Worm (Caenorhabditis elegans) whole organism, L3 larva: ENCODE measurements around the gene his-16.
A peak's percentile ranks its signal among the peaks of the same experiment; 100 is the strongest.

Experiments
- R02D3.7 ChIP-seq: fragments of 150-350 bp; optimal IDR thresholded peaks from 2 replicates; lab custom pipeline; 2014; ENCODE audit warnings: missing biosample characterization, missing genetic modification characterization
- ZK546.5 ChIP-seq: sonication (generic microtip); optimal IDR thresholded peaks from 2 replicates; lab custom pipeline; 2017; ENCODE audit warnings: missing biosample characterization, missing genetic modification characterization
- aly-2 ChIP-seq: fragments of 150-350 bp; optimal IDR thresholded peaks from 2 replicates; lab custom pipeline; 2014; ENCODE audit warnings: missing biosample characterization, missing genetic modification characterization
- ama-1 ChIP-seq: fragments of 150-350 bp; optimal IDR thresholded peaks from 2 replicates; lab custom pipeline; 2018
- ceh-9 ChIP-seq: sonication (generic microtip); optimal IDR thresholded peaks from 2 replicates; lab custom pipeline; 2018; ENCODE audit warnings: missing biosample characterization, missing genetic modification characterization
- daf-12 ChIP-seq: fragments of 150-350 bp; optimal IDR thresholded peaks from 2 replicates; lab custom pipeline; 2014; ENCODE audit warnings: missing biosample characterization, missing genetic modification reagents, missing genetic modification characterization
- egl-27 ChIP-seq: sonication (generic microtip); optimal IDR thresholded peaks from 4 replicates; lab custom pipeline; 2017; ENCODE audit warnings: missing biosample characterization, missing genetic modification reagents, missing genetic modification characterization
- egl-5 ChIP-seq: fragments of 150-350 bp; optimal IDR thresholded peaks from 2 replicates; lab custom pipeline; 2017; ENCODE audit warnings: missing biosample characterization, missing genetic modification reagents, missing genetic modification characterization, inconsistent platforms
- elt-2 ChIP-seq: sonication (generic microtip); optimal IDR thresholded peaks from 2 replicates; lab custom pipeline; 2016; ENCODE audit warnings: missing genetic modification reagents, mild to moderate bottlenecking, missing genetic modification characterization, missing compliant biosample characterization
- eor-1 ChIP-seq, 2 experiments: fragments of 150-350 bp; optimal IDR thresholded peaks; 2 replicates each; lab custom pipeline; 2014 to 2018; ENCODE audit warnings: missing biosample characterization in 2 of 2, missing genetic modification characterization in 2 of 2
- fkh-2 ChIP-seq: fragments of 150-350 bp; optimal IDR thresholded peaks from 2 replicates; lab custom pipeline; 2014; ENCODE audit warnings: missing biosample characterization, missing genetic modification reagents, missing genetic modification characterization
- fos-1 ChIP-seq: fragments of 150-350 bp; optimal IDR thresholded peaks from 2 replicates; lab custom pipeline; 2014; ENCODE audit warnings: missing biosample characterization, missing genetic modification characterization
- hmg-11 ChIP-seq: sonication (generic microtip); optimal IDR thresholded peaks from 2 replicates; lab custom pipeline; 2016; ENCODE audit warnings: missing genetic modification characterization, missing compliant biosample characterization
- jun-1 ChIP-seq: fragments of 150-350 bp; optimal IDR thresholded peaks from 2 replicates; lab custom pipeline; 2014; ENCODE audit warnings: missing biosample characterization, missing genetic modification reagents, missing genetic modification characterization
- lin-15B ChIP-seq: fragments of 150-350 bp; optimal IDR thresholded peaks from 2 replicates; lab custom pipeline; 2014; ENCODE audit warnings: missing biosample characterization, missing genetic modification characterization
- lin-39 ChIP-seq: fragments of 150-350 bp; optimal IDR thresholded peaks from 2 replicates; lab custom pipeline; 2018; ENCODE audit warnings: missing biosample characterization, missing genetic modification reagents, missing genetic modification characterization
- lsy-12 ChIP-seq: sonication (generic microtip); optimal IDR thresholded peaks from 2 replicates; lab custom pipeline; 2016; ENCODE audit warnings: mild to moderate bottlenecking, missing genetic modification characterization, missing compliant biosample characterization
- mml-1 ChIP-seq: fragments of 150-350 bp; sonication (generic microtip); optimal IDR thresholded peaks from 3 replicates; lab custom pipeline; 2014; ENCODE audit warnings: missing biosample characterization, missing genetic modification characterization
- nfya-1 ChIP-seq: sonication (generic microtip); optimal IDR thresholded peaks from 2 replicates; lab custom pipeline; 2017; ENCODE audit warnings: missing genetic modification characterization, mild to moderate bottlenecking, missing compliant biosample characterization, antibody characterized with exemption, moderate library complexity; ENCODE audit not compliant: insufficient read depth
- nhr-11 ChIP-seq: fragments of 150-350 bp; optimal IDR thresholded peaks from 2 replicates; lab custom pipeline; 2014; ENCODE audit warnings: missing biosample characterization, missing genetic modification characterization
- nhr-23 ChIP-seq: fragments of 150-350 bp; optimal IDR thresholded peaks from 2 replicates; lab custom pipeline; 2014; ENCODE audit warnings: missing biosample characterization, missing genetic modification reagents, missing genetic modification characterization
- nhr-237 ChIP-seq: fragments of 150-350 bp; optimal IDR thresholded peaks from 2 replicates; lab custom pipeline; 2014; ENCODE audit warnings: missing biosample characterization, missing genetic modification characterization
- nhr-25 ChIP-seq: sonication (generic microtip); optimal IDR thresholded peaks from 2 replicates; lab custom pipeline; 2017; ENCODE audit warnings: missing biosample characterization, missing genetic modification characterization
- nhr-28 ChIP-seq: fragments of 150-350 bp; optimal IDR thresholded peaks from 2 replicates; lab custom pipeline; 2014; ENCODE audit warnings: missing biosample characterization, missing genetic modification characterization
- nhr-43 ChIP-seq: sonication (generic microtip); optimal IDR thresholded peaks from 2 replicates; lab custom pipeline; 2016; ENCODE audit warnings: mild to moderate bottlenecking, missing genetic modification characterization, missing compliant biosample characterization; ENCODE audit not compliant: poor library complexity, severe bottlenecking
- nhr-76 ChIP-seq: fragments of 150-350 bp; sonication (generic microtip); optimal IDR thresholded peaks from 5 replicates; lab custom pipeline; 2014; ENCODE audit warnings: missing biosample characterization, missing genetic modification characterization
- nhr-77 ChIP-seq: fragments of 150-350 bp; optimal IDR thresholded peaks from 2 replicates; lab custom pipeline; 2014; ENCODE audit warnings: missing biosample characterization, missing genetic modification characterization
- pha-4 ChIP-seq: fragments of 150-350 bp; optimal IDR thresholded peaks from 2 replicates; lab custom pipeline; 2014; ENCODE audit warnings: missing biosample characterization, missing genetic modification reagents, missing genetic modification characterization
- pqm-1 ChIP-seq: fragments of 150-350 bp; optimal IDR thresholded peaks from 2 replicates; lab custom pipeline; 2017; ENCODE audit warnings: missing biosample characterization, missing genetic modification characterization, inconsistent platforms
- skn-1 ChIP-seq: fragments of 150-350 bp; optimal IDR thresholded peaks from 2 replicates; lab custom pipeline; 2014; ENCODE audit warnings: missing biosample characterization, missing genetic modification characterization
- snpc-4 ChIP-seq: fragments of 150-350 bp; optimal IDR thresholded peaks from 2 replicates; lab custom pipeline; 2014; ENCODE audit warnings: missing biosample characterization, missing genetic modification characterization
- tbx-2 ChIP-seq: sonication (generic microtip); optimal IDR thresholded peaks from 2 replicates; lab custom pipeline; 2016; ENCODE audit warnings: mild to moderate bottlenecking, missing genetic modification characterization, missing compliant biosample characterization
- unc-39 ChIP-seq: sonication (generic microtip); optimal IDR thresholded peaks from 4 replicates; lab custom pipeline; 2017; ENCODE audit warnings: missing biosample characterization, missing genetic modification characterization
- unc-62 ChIP-seq: fragments of 150-350 bp; sonication (generic microtip); optimal IDR thresholded peaks from 4 replicates; lab custom pipeline; 2014; ENCODE audit warnings: missing biosample characterization, missing genetic modification reagents, missing genetic modification characterization
- ztf-11 ChIP-seq: fragments of 150-350 bp; optimal IDR thresholded peaks from 2 replicates; lab custom pipeline; 2014; ENCODE audit warnings: missing biosample characterization, missing genetic modification characterization
- ztf-4 ChIP-seq: fragments of 150-350 bp; optimal IDR thresholded peaks from 2 replicates; lab custom pipeline; 2014; ENCODE audit warnings: missing biosample characterization, missing genetic modification characterization

Gene his-16

ce11 chrII:13785582-13785981 lies 32.4 kb downstream of the his-16 start:
- TF ChIP-seq nhr-28 (tag; lab: Kevin White, UChicago) (no peak), nhr-11 (tag; lab: Kevin White, UChicago) (no peak), egl-5 (tag; lab: Kevin White, UChicago) (no peak), nhr-77 (tag; lab: Kevin White, UChicago) (no peak), ceh-9 (tag; lab: Kevin White, UChicago) (no peak), hmg-11 (tag; lab: Kevin White, UChicago) (no peak), jun-1 (tag; lab: Kevin White, UChicago) (no peak), aly-2 (tag; lab: Kevin White, UChicago) (no peak), lin-15B (tag; lab: Kevin White, UChicago) (no peak), nhr-237 (tag; lab: Kevin White, UChicago) (no peak), egl-27 (tag; lab: Kevin White, UChicago) (no peak), eor-1 (tag; optimal IDR thresholded peaks at IDR 0.05; lab: Kevin White, UChicago) (no peak), nhr-43 (tag; lab: Kevin White, UChicago) (no peak), daf-12 (tag; lab: Kevin White, UChicago) (no peak), nhr-25 (tag; lab: Kevin White, UChicago) (no peak), nhr-23 (no peak), lsy-12 (tag; lab: Kevin White, UChicago) (no peak), fkh-2 (tag; lab: Kevin White, UChicago) (no peak)

DNA sequence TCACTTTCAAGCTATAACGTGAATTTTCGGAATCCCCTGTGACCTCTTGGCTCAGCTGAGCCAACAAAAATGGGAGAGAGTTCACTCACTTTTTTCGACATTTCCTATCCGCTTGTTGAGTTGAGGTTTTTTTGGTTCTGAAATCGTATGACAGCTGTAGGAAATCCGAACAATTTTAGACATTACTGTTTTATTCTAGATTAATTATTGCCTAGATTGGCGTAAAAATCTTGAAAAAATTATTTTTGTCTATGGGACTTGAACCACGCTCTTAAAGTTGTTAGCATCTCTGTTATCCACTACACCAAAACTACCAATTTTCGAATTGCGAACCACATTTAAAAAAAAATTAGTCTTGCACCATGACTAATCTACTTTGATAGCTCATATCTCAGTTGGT lies 34.1 kb downstream of the his-16 start, which contains the start of gene C01B9.4:
Gene C01B9.4, minus strand, starts transcription at position 101 of the 400 bp plus-strand sequence.
- TF ChIP-seq fos-1 (tag; lab: Kevin White, UChicago): no peak
- no peak for TF ChIP-seq eor-1 (tag; optimal IDR thresholded peaks at IDR 0.05; lab: Kevin White, UChicago)
- TF ChIP-seq ztf-11: no peak
- TF ChIP-seq unc-39 (tag; lab: Kevin White, UChicago): no peak
- TF ChIP-seq snpc-4 (tag; lab: Kevin White, UChicago): no peak
- TF ChIP-seq R02D3.7 (tag; lab: Kevin White, UChicago): no peak
- TF ChIP-seq ztf-4 (tag; lab: Kevin White, UChicago): no peak
- no peak for TF ChIP-seq fkh-2 (tag; lab: Kevin White, UChicago)
- no peak for TF ChIP-seq aly-2 (tag; lab: Kevin White, UChicago)
- no peak for TF ChIP-seq nhr-25 (tag; lab: Kevin White, UChicago)

DNA sequence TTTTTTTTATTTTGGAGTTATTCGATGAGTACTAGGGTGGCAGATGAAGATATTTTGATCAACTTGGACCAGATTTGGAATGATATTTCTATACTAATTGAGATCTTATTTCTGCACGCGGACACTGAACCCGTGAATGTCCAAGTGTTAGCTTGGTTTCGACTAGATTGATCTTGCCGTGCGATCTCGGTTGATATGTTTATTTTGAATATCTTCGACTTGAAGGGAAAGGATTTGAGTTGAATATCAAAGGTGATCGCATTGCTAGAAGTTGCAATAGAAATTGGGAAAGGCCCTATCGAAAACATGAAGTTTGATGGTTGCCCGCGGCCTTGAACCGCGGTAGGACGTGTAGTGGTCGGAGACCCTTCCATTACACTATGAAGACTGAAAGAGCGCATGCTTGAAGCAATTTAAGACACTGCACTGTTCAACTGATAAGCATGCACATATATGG lies 37.1 kb downstream of the his-16 start:
- TF ChIP-seq pqm-1 (tag; lab: Kevin White, UChicago): peak; percentile 42
- no peak for TF ChIP-seq jun-1 (tag; lab: Kevin White, UChicago)
- no peak for TF ChIP-seq fkh-2 (tag; lab: Kevin White, UChicago)
- no peak for TF ChIP-seq nhr-11 (tag; lab: Kevin White, UChicago)
- TF ChIP-seq lsy-12 (tag; lab: Kevin White, UChicago): no peak
- no peak for TF ChIP-seq ZK546.5
- TF ChIP-seq tbx-2 (tag; lab: Kevin White, UChicago): no peak
- no peak for TF ChIP-seq mml-1 (tag; lab: Kevin White, UChicago)
- TF ChIP-seq eor-1 (tag; optimal IDR thresholded peaks at IDR 0.05; lab: Kevin White, UChicago): no peak
- TF ChIP-seq ama-1 (lab: Kevin White, UChicago): no peak
- no peak for TF ChIP-seq nfya-1
- no peak for TF ChIP-seq hmg-11 (tag; lab: Kevin White, UChicago)
- TF ChIP-seq elt-2 (tag; lab: Kevin White, UChicago): peak; percentile 70
- no peak for TF ChIP-seq unc-62 (GFP tag; lab: Kevin White, UChicago)
- TF ChIP-seq nhr-77 (tag; lab: Kevin White, UChicago): peak; percentile 65
- TF ChIP-seq pha-4 (tag; lab: Kevin White, UChicago): no peak
- no peak for TF ChIP-seq egl-5 (tag; lab: Kevin White, UChicago)

DNA sequence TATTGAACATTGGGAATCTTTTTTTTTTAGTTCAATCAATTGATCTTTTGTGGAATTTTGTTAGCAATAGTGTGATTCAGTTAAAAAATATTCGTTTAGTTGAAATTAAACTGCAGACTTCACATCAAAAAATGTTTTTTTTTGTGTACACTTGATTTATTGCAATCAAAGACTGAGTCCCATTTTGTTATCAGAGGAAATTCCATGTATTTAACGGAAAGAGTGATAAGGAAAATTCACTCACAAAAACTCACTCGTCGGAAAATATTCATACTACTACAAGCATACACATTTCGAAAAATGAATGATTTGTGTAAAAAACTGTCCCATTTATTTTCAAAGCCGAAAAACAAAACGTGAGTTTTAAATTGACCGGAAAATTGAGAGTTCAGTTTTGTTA lies 46.6 kb downstream of the his-16 start, which contains the start of gene C01B9.1:
Gene C01B9.1, plus strand, starts transcription at position 241 of the 400 bp plus-strand sequence.
- no peak for TF ChIP-seq lin-39 (tag; lab: Kevin White, UChicago)
- TF ChIP-seq unc-62 (GFP tag; lab: Kevin White, UChicago): no peak
- TF ChIP-seq ZK546.5: no peak
- peak; percentile 37 for TF ChIP-seq pha-4 (tag; lab: Kevin White, UChicago)
- TF ChIP-seq egl-27 (tag; lab: Kevin White, UChicago): no peak
- TF ChIP-seq nhr-43 (tag; lab: Kevin White, UChicago): no peak
- TF ChIP-seq skn-1: no peak
- TF ChIP-seq pqm-1 (tag; lab: Kevin White, UChicago): peak; percentile 64
- TF ChIP-seq nhr-23: no peak
- no peak for TF ChIP-seq hmg-11 (tag; lab: Kevin White, UChicago)
- peak; percentile 73 for TF ChIP-seq elt-2 (tag; lab: Kevin White, UChicago)
- no peak for TF ChIP-seq nhr-76 (tag; lab: Kevin White, UChicago)
- TF ChIP-seq ztf-4 (tag; lab: Kevin White, UChicago): no peak
- TF ChIP-seq snpc-4 (tag; lab: Kevin White, UChicago): no peak
- TF ChIP-seq unc-39 (tag; lab: Kevin White, UChicago): no peak
